Fruit fly (Drosophila melanogaster) whole organism, wandering third instar larva: ENCODE data around the gene Jon25Bi.
A peak's percentile ranks its signal among the peaks of the same experiment; 100 is the strongest.

ENCODE experiments used
- Abd-B ChIP-seq: fragments of >200 bp; optimal IDR thresholded peaks from 2 replicates; lab custom pipeline; 2017; ENCODE audit warnings: missing biosample characterization, missing genetic modification characterization
- CG32264 ChIP-seq: fragments of 200-800 bp; sonication (Bioruptor generic); optimal IDR thresholded peaks from 2 replicates; lab custom pipeline; 2016; ENCODE audit warnings: missing biosample characterization, missing genetic modification characterization
- CG9705 ChIP-seq: fragments of 200-800 bp; sonication (Bioruptor generic); optimal IDR thresholded peaks from 2 replicates; lab custom pipeline; 2018; ENCODE audit warnings: missing biosample characterization, mild to moderate bottlenecking, missing genetic modification characterization
- CrebA ChIP-seq: fragments of 200-800 bp; sonication (Bioruptor generic); optimal IDR thresholded peaks from 2 replicates; lab custom pipeline; 2016; ENCODE audit warnings: missing biosample characterization, mild to moderate bottlenecking, missing genetic modification characterization, borderline replicate concordance
- Dfd ChIP-seq: fragments of >200 bp; optimal IDR thresholded peaks from 2 replicates; lab custom pipeline; 2017; ENCODE audit warnings: missing biosample characterization, missing genetic modification characterization
- Dif ChIP-seq: fragments of 200-275, 200-300 bp; sonication (Bioruptor generic); optimal IDR thresholded peaks from 2 replicates; lab custom pipeline; 2018; ENCODE audit warnings: missing biosample characterization, missing genetic modification characterization; ENCODE audit not compliant: partially characterized antibody
- GATAd ChIP-seq: sonication (Bioruptor generic); optimal IDR thresholded peaks from 2 replicates; lab custom pipeline; 2016; ENCODE audit warnings: missing biosample characterization, missing genetic modification characterization
- HLH106 ChIP-seq: fragments of 200-800 bp; optimal IDR thresholded peaks from 3 replicates; lab custom pipeline; 2019; ENCODE audit warnings: missing biosample characterization, mild to moderate bottlenecking, missing genetic modification characterization, moderate library complexity
- Hnf4 ChIP-seq: fragments of 200-800 bp; sonication (Bioruptor generic); optimal IDR thresholded peaks from 2 replicates; lab custom pipeline; 2016; ENCODE audit warnings: missing biosample characterization, mild to moderate bottlenecking, missing genetic modification characterization
- Hr78 ChIP-seq: fragments of >200 bp; optimal IDR thresholded peaks from 2 replicates; lab custom pipeline; 2017; ENCODE audit warnings: missing biosample characterization, missing genetic modification characterization
- Hr83 ChIP-seq: fragments of 200-300 bp; sonication (Bioruptor generic); optimal IDR thresholded peaks from 2 replicates; lab custom pipeline; 2016; ENCODE audit warnings: missing biosample characterization, mild to moderate bottlenecking, missing genetic modification characterization, moderate library complexity; ENCODE audit not compliant: poor library complexity, severe bottlenecking
- Jra ChIP-seq: sonication (Bioruptor generic); optimal IDR thresholded peaks from 2 replicates; lab custom pipeline; 2016; ENCODE audit warnings: missing biosample characterization, missing genetic modification characterization
- Mio ChIP-seq: sonication (Bioruptor generic); optimal IDR thresholded peaks from 2 replicates; lab custom pipeline; 2016; ENCODE audit warnings: missing biosample characterization, missing genetic modification characterization
- Myc ChIP-seq: fragments of >200 bp; optimal IDR thresholded peaks from 2 replicates; lab custom pipeline; 2017
- OdsH ChIP-seq: fragments of 200-800 bp; sonication (Bioruptor generic); optimal IDR thresholded peaks from 2 replicates; lab custom pipeline; 2016; ENCODE audit warnings: missing biosample characterization, mild to moderate bottlenecking, missing genetic modification characterization
- Rel ChIP-seq, 2 experiments: fragments of 200-800 bp; sonication (Bioruptor generic) in 1 of 2; optimal IDR thresholded peaks; 2 replicates in 1 of 2; 3 replicates in 1 of 2; lab custom pipeline; 2016 to 2019; ENCODE audit warnings: mild to moderate bottlenecking in 2 of 2, missing biosample characterization in 2 of 2, missing genetic modification characterization in 2 of 2, moderate library complexity in 1 of 2
- Sp1 ChIP-seq: fragments of 200-800 bp; sonication (Bioruptor generic); optimal IDR thresholded peaks from 3 replicates; lab custom pipeline; 2019; ENCODE audit warnings: missing biosample characterization, mild to moderate bottlenecking, missing genetic modification characterization, moderate library complexity
- Vsx2 ChIP-seq: fragments of 200-300, 225-300 bp; sonication (Bioruptor generic); optimal IDR thresholded peaks from 2 replicates; lab custom pipeline; 2018; ENCODE audit warnings: missing biosample characterization, missing genetic modification characterization; ENCODE audit not compliant: partially characterized antibody
- br ChIP-seq: fragments of 200-800 bp; sonication (Bioruptor generic); optimal IDR thresholded peaks from 2 replicates; lab custom pipeline; 2016; ENCODE audit warnings: missing biosample characterization, missing genetic modification characterization
- brk ChIP-seq: fragments of 200-800 bp; sonication (Bioruptor generic); optimal IDR thresholded peaks from 2 replicates; lab custom pipeline; 2016; ENCODE audit warnings: missing biosample characterization, mild to moderate bottlenecking, missing genetic modification characterization
- dl ChIP-seq, 2 experiments: fragments of 175-275, 200-275 bp in 1 of 2; fragments of 200-275 bp in 1 of 2; sonication (Bioruptor generic); optimal IDR thresholded peaks; lab custom pipeline; 2018; ENCODE audit warnings: mild to moderate bottlenecking in 2 of 2, missing biosample characterization in 2 of 2, missing genetic modification characterization in 2 of 2, moderate library complexity in 2 of 2; ENCODE audit not compliant: partially characterized antibody in 2 of 2, insufficient read depth in 1 of 2
- dsf ChIP-seq: sonication (Bioruptor generic); optimal IDR thresholded peaks from 2 replicates; lab custom pipeline; 2016; ENCODE audit warnings: missing biosample characterization, missing genetic modification characterization, borderline replicate concordance
- ey ChIP-seq: fragments of 200-800 bp; sonication (Bioruptor generic); optimal IDR thresholded peaks from 2 replicates; lab custom pipeline; 2016; ENCODE audit warnings: missing biosample characterization, missing genetic modification characterization
- foxo ChIP-seq, 2 experiments: fragments of 200-800 bp; sonication (Bioruptor generic); optimal IDR thresholded peaks; 2 replicates in 1 of 2; 3 replicates in 1 of 2; lab custom pipeline; 2016 to 2017; ENCODE audit warnings: missing biosample characterization in 2 of 2, missing genetic modification characterization in 2 of 2
- fru ChIP-seq: fragments of 200-800 bp; sonication (Bioruptor generic); optimal IDR thresholded peaks from 3 replicates; lab custom pipeline; 2016; ENCODE audit warnings: missing biosample characterization, mild to moderate bottlenecking, missing genetic modification characterization
- h ChIP-seq: fragments of 200-800 bp; sonication (Bioruptor generic); optimal IDR thresholded peaks from 3 replicates; lab custom pipeline; 2016; ENCODE audit warnings: missing biosample characterization, mild to moderate bottlenecking, missing genetic modification characterization
- jim ChIP-seq: fragments of 175-275, 200-325 bp; sonication (Bioruptor generic); optimal IDR thresholded peaks from 2 replicates; lab custom pipeline; 2016; ENCODE audit warnings: missing biosample characterization, mild to moderate bottlenecking, missing genetic modification characterization
- lola ChIP-seq: fragments of >200 bp; optimal IDR thresholded peaks from 2 replicates; lab custom pipeline; 2017; ENCODE audit warnings: missing biosample characterization, missing genetic modification characterization
- pan ChIP-seq: fragments of >200 bp; optimal IDR thresholded peaks from 2 replicates; lab custom pipeline; 2017
- psq ChIP-seq: fragments of 200-800 bp; sonication (Bioruptor generic); optimal IDR thresholded peaks from 3 replicates; lab custom pipeline; 2017; ENCODE audit warnings: missing biosample characterization, mild to moderate bottlenecking, missing genetic modification characterization, moderate library complexity
- sage ChIP-seq: fragments of 200-800 bp; sonication (Bioruptor generic); optimal IDR thresholded peaks from 2 replicates; lab custom pipeline; 2016; ENCODE audit warnings: missing biosample characterization, mild to moderate bottlenecking, missing genetic modification characterization
- tai ChIP-seq: sonication (Bioruptor generic); optimal IDR thresholded peaks from 2 replicates; lab custom pipeline; 2016; ENCODE audit warnings: missing biosample characterization, missing genetic modification characterization
- usp ChIP-seq: fragments of >200 bp; optimal IDR thresholded peaks from 2 replicates; lab custom pipeline; 2017; ENCODE audit warnings: missing biosample characterization, missing genetic modification characterization
- woc ChIP-seq: sonication (Bioruptor generic); optimal IDR thresholded peaks from 2 replicates; lab custom pipeline; 2016; ENCODE audit warnings: missing biosample characterization, mild to moderate bottlenecking, missing genetic modification characterization

Jon25Bi gene

DNA sequence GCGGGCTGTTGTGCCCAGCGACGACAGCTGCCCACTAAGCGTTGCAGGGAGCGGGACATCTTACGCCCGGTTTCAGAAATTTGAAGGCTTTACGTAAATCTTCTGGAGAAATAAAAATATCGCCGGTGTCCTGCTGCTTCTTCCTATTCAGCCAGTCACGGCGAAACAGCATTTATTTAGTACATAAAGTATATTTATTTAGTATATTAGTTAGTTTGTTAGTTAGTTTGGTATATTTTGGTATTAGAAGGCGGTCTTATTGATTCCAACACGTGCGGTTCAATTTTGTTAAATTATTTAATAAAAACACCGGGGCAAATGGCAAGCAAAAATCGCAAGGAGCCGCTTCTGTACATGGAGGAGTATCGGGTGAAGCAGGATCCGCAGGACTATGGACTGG, 13.8 kb upstream of the Jon25Bi start, which contains the start of the genes Scox and Polr1C:
TSS of gene Scox (minus strand) at position 169 of the 400 bp plus-strand sequence.
TSS of gene Polr1C (plus strand) at position 238 of the 400 bp plus-strand sequence.
- TF ChIP-seq Myc = peak; percentile 1
- TF ChIP-seq Mio (GFP tag; lab: Kevin White, UChicago) = no peak

DNA sequence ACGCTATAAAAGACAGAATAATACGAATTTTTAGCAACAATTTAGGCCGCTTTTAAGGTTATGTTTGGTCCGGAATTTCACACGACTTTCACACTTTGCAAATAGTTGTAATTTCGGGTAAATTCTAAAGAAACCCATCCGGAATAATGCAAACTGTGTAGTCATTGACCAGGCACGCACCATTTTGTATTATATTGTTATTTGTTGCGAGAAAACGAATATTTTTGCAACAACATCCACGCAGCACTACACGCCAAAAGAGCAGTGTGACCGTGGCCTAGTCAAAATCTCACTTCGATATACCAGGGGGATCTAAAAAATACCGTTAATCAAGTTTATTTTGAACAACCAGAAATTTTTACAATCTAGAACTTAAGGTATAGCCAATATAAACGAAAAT, 12.6 kb upstream of the Jon25Bi start, which contains the start of gene eIF3i:
TSS of gene eIF3i (minus strand) at position 265 of the 400 bp plus-strand sequence.
- TF ChIP-seq Dif = no peak
- TF ChIP-seq psq (GFP tag; lab: Kevin White, UChicago) = no peak
- TF ChIP-seq pan = no peak
- no peak for TF ChIP-seq fru (GFP tag; lab: Kevin White, UChicago)

DNA sequence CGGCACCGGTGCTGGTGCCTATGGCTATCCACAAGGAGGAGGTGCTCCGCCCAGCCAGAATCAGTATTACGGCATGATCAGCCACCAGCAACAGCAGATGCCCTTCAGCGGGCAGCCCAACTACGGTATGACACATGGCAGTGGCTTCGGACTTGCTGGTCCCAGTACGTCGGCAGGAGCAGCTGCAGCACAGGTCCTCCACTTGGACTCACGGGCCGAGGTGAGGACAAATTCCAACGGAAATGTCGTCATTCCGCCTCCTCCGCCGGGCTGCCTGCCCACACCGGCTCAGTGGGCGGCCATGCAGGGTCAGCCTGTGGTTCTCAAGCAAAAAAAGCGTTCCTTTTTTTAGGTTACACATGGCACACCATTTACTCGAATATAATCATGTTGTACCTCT, 11.0 kb upstream of the Jon25Bi start:
- TF ChIP-seq br (GFP tag; lab: Kevin White, UChicago) (no peak), Jra (no peak), ey (GFP tag; lab: Kevin White, UChicago) (no peak), Myc (no peak), OdsH (GFP tag; lab: Kevin White, UChicago) (no peak), Hnf4 (GFP tag; lab: Kevin White, UChicago) (no peak)

DNA sequence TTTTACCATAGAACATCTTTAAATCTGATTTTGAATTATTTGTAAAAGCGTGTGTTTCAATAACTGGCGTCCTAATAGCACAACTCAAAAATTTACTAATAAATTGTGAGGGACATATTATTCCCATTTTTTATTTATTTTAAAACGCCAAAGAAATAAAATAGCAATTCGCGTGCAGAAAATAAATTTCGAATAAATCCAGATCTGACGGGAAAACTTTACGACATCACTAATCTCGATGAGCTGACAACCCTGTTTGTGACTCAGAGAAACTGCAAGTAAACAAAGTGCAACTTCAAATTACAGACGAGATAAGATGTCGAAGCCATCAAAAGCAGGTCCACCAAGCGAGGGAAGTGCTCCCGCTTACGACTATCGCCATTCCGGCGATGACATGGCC, 10.5 kb upstream of the Jon25Bi start, which contains the start of gene CG34125:
TSS of gene CG34125 (plus strand) at position 254 of the 400 bp plus-strand sequence.
- TF ChIP-seq usp (no peak), OdsH (GFP tag; lab: Kevin White, UChicago) (peak; percentile 24), CrebA (GFP tag; lab: Kevin White, UChicago) (no peak), Mio (GFP tag; lab: Kevin White, UChicago) (no peak), Vsx2 (no peak), HLH106 (tag; lab: Kevin White, UChicago) (peak; percentile 53), woc (no peak), jim (GFP tag; lab: Kevin White, UChicago) (no peak), Myc (peak; percentile 88), Dif (no peak), CG9705 (GFP tag; lab: Kevin White, UChicago) (peak; percentile 24), h (GFP tag; lab: Kevin White, UChicago) (no peak), tai (GFP tag; lab: Kevin White, UChicago) (no peak), lola (GFP tag; lab: Kevin White, UChicago) (no peak), fru (GFP tag; lab: Kevin White, UChicago) (no peak), Hr83 (no peak), brk (GFP tag; lab: Kevin White, UChicago) (no peak), Jra (no peak), Rel (GFP tag; optimal IDR thresholded peaks at IDR 0.05; lab: Kevin White, UChicago) (no peak), Rel (tag; optimal IDR thresholded peaks at IDR 0.05; lab: Kevin White, UChicago) (no peak), Dfd (GFP tag; lab: Kevin White, UChicago) (no peak), GATAd (GFP tag; lab: Kevin White, UChicago) (no peak), CG32264 (GFP tag; lab: Kevin White, UChicago) (no peak), psq (GFP tag; lab: Kevin White, UChicago) (no peak), dsf (no peak), ey (GFP tag; lab: Kevin White, UChicago) (no peak), foxo (GFP tag; optimal IDR thresholded peaks at IDR 0.05; lab: Kevin White, UChicago) (no peak), Hr78 (no peak), Sp1 (GFP tag; lab: Kevin White, UChicago) (no peak)

DNA sequence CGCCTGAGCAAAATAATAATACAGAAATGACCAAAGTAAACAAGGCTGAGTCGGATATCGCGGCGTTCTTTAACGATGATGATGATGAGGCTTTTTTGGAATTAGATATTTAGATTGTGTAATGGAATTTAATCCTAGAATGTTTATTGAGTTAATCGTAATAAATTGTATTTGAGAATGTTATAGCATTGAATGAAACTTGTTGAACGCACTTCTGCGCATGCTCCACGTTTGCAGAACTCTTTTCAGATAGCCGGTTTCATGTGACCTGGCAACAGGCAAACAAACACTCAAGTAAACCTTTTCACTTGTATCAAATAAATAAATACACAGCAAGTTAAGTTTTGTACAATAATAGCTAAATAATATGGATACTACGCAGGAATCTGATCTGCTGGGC, 3.2 kb upstream of the Jon25Bi start, which contains the start of gene CG34124:
TSS of gene CG34124 (plus strand) at position 301 of the 400 bp plus-strand sequence.
- TF ChIP-seq dl (GFP tag; optimal IDR thresholded peaks at IDR 0.05; lab: Kevin White, UChicago; ENCODE audit: insufficient read depth in 1 of 2, partially characterized antibody in 2 of 2) (no peak), Hnf4 (GFP tag; lab: Kevin White, UChicago) (no peak), Rel (GFP tag; optimal IDR thresholded peaks at IDR 0.05; lab: Kevin White, UChicago) (no peak), Rel (tag; optimal IDR thresholded peaks at IDR 0.05; lab: Kevin White, UChicago) (no peak), sage (no peak), psq (GFP tag; lab: Kevin White, UChicago) (no peak), br (GFP tag; lab: Kevin White, UChicago) (no peak), Dfd (GFP tag; lab: Kevin White, UChicago) (no peak), brk (GFP tag; lab: Kevin White, UChicago) (no peak), ey (GFP tag; lab: Kevin White, UChicago) (no peak), woc (no peak), CrebA (GFP tag; lab: Kevin White, UChicago) (no peak), lola (GFP tag; lab: Kevin White, UChicago) (no peak), Sp1 (GFP tag; lab: Kevin White, UChicago) (no peak), Hr78 (no peak), Jra (no peak), tai (GFP tag; lab: Kevin White, UChicago) (no peak), Mio (GFP tag; lab: Kevin White, UChicago) (no peak), OdsH (GFP tag; lab: Kevin White, UChicago) (no peak), Abd-B (GFP tag; lab: Kevin White, UChicago) (no peak)
